Fruit fly (Drosophila melanogaster) whole organism, prepupa: ENCODE measurements around the gene CG42709.

ENCODE experiments used
- CG32006 ChIP-seq: fragments of 200-800 bp; sonication (Bioruptor generic); optimal IDR thresholded peaks from 3 replicates; lab custom pipeline; 2017; ENCODE audit warnings: missing biosample characterization, mild to moderate bottlenecking, missing genetic modification characterization
- CG6854 ChIP-seq: fragments of 200-800 bp; sonication (Bioruptor generic); optimal IDR thresholded peaks from 2 replicates; lab custom pipeline; 2017; ENCODE audit warnings: missing biosample characterization, mild to moderate bottlenecking, missing genetic modification characterization
- CG7368 ChIP-seq: fragments of 200-800 bp; sonication (Bioruptor generic); optimal IDR thresholded peaks from 3 replicates; lab custom pipeline; 2016; ENCODE audit warnings: missing biosample characterization, missing genetic modification characterization
- Eip75B ChIP-seq: fragments of 200-800 bp; sonication (Bioruptor generic); optimal IDR thresholded peaks from 3 replicates; lab custom pipeline; 2016; ENCODE audit warnings: missing biosample characterization, missing genetic modification characterization
- Gug ChIP-seq: fragments of 200-800 bp; sonication (Bioruptor generic); IDR thresholded peaks from 2 replicates; pipeline ENCODE4 v1.3.6; 2022; ENCODE audit warnings: missing biosample characterization, missing genetic modification characterization

- TF ChIP-seq CG7368 (no peak), Eip75B (GFP tag; lab: Kevin White, UChicago) (no peak), Gug (no peak), CG6854 (GFP tag; lab: Kevin White, UChicago) (no peak), CG32006 (GFP tag; lab: Kevin White, UChicago) (peak; percentile 8)
These were observed 13.4 kb downstream of the CG42709 start for dm6 chr3L:12803159-12804034.
